Fruit fly (Drosophila melanogaster): ENCODE data around the gene ChLD3.
A peak's percentile ranks its signal among the peaks of the same experiment; 100 is the strongest.

Gene ChLD3

DNA sequence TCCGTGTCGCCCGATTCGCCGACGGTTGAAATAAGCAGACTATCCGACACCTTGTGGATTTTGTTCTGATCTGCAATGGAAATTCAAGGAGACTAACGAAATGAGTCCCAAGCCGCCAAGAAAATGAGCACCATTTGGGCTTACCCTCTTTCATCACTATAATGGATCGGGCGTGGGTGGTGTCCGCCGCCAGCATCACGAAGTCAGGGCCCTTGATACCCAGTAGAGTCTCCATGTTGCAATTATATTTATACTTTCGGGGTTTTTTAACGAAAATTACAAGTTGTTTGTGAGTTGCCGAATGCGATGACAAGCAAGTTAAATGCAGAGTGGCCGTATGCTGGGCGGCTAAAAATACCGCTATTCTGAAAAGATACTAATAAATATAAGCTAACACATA, 6.9 kb upstream of the ChLD3 start, which contains the start of gene Prosbeta4:
Prosbeta4 (minus strand) TSS at position 335 of the 400 bp plus-strand sequence.
- TF ChIP-seq ttk (optimal IDR thresholded peaks at IDR 0.05) (no peak), h (optimal IDR thresholded peaks at IDR 0.05) (no peak), Sin3A (optimal IDR thresholded peaks at IDR 0.05) (no peak), psq (optimal IDR thresholded peaks at IDR 0.05) (no peak), Myc (optimal IDR thresholded peaks at IDR 0.05) (no peak), insv (optimal IDR thresholded peaks at IDR 0.05) (no peak)

DNA sequence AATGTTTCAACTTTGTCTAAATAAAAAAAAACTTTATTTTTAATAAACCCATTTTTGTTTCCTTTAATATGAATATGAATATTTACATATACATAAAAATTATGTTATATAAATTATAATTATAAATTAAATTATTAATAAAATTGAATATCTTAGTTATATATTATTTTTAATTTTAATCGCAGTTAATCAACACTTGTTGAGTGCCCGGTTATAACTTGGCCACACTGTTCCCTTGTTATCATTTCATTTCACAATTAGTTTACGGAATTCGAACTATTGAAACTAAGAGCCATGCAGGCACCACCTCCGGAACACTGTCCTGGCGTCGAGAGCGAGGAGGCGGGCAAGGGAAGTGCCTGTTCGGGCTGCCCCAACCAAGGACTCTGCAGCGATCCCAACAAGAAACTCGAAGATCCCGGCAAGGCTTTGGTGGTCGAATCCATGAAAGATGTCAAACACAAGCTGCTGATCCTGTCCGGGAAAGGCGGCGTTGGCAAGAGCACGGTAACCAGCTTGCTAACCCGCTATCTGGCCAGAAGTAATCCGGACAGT, 6.2 kb upstream of the ChLD3 start, which contains the start of gene Nubp1:
Nubp1 (plus strand) TSS at position 213 of the 555 bp plus-strand sequence.
- no peak for TF ChIP-seq ttk (optimal IDR thresholded peaks at IDR 0.05)
- no peak for TF ChIP-seq Myc (optimal IDR thresholded peaks at IDR 0.05)
- no peak for TF ChIP-seq psq (optimal IDR thresholded peaks at IDR 0.05)
- no peak for TF ChIP-seq Sin3A (optimal IDR thresholded peaks at IDR 0.05)
- no peak for TF ChIP-seq h (optimal IDR thresholded peaks at IDR 0.05)
- TF ChIP-seq insv (optimal IDR thresholded peaks at IDR 0.05), result no peak

DNA sequence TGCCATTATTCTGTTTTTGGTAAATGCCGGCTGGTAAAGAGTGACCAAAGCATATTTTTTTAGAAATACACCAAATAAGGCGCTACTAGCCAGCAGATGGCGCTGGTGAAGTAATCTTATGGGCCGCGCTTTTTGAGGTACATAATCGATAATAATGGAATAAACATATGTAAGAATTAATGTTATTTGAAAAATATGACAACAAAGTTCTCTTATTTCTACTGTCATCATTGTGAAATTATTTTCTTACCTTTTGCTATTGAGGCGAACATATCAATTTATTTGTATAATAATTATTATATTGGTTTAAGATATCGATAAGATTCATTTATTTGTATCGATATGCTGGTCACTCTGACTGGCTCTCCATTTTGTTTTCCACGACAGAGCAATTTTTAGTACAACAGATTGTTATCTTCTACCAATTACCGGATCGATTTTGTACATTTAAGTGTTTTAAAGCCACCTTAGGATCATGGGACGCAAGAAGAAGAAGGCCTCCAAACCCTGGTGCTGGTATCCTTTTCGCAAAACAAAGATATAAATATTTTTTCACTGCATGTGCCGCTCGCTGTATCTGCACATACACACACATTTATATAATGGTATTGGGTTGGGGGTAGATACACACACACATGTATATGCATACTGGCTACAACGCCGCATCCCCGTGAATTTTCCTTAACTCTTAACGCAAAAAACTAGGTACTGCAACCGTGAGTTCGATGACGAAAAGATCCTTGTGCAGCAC, 4.6 kb downstream of the ChLD3 start, which contains the start of the genes LSm7 and BuGZ:
LSm7 (minus strand) TSS at position 46 of the 751 bp plus-strand sequence.
BuGZ (plus strand) TSS at position 351 of the 751 bp plus-strand sequence.
- TF ChIP-seq ttk (optimal IDR thresholded peaks at IDR 0.05) (no peak), h (optimal IDR thresholded peaks at IDR 0.05) (peak; percentile 36), Sin3A (optimal IDR thresholded peaks at IDR 0.05) (no peak), psq (optimal IDR thresholded peaks at IDR 0.05) (no peak), insv (optimal IDR thresholded peaks at IDR 0.05) (no peak)

DNA sequence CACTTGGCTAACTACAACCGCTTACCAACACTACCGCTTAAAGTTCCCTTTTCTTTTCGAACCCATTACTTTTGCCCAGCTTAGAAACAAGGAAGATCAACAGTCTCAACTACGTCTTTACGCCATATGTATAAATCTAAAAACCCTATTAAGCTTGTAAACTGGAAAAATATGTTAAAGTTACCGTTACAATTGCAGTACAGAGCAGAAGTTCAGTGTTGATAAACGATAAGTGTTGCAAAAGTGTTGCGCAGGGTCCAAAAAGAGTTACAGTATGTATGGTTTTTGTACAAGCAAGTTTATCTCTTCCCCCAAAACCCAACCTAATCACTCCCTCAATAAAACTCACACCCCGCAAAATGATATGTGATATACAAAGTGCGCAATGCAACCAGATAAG, 8.5 kb downstream of the ChLD3 start:
- no peak for TF ChIP-seq h (optimal IDR thresholded peaks at IDR 0.05)
- no peak for TF ChIP-seq Myc (optimal IDR thresholded peaks at IDR 0.05)
- TF ChIP-seq psq (optimal IDR thresholded peaks at IDR 0.05), result no peak
- TF ChIP-seq insv (optimal IDR thresholded peaks at IDR 0.05), result no peak

DNA sequence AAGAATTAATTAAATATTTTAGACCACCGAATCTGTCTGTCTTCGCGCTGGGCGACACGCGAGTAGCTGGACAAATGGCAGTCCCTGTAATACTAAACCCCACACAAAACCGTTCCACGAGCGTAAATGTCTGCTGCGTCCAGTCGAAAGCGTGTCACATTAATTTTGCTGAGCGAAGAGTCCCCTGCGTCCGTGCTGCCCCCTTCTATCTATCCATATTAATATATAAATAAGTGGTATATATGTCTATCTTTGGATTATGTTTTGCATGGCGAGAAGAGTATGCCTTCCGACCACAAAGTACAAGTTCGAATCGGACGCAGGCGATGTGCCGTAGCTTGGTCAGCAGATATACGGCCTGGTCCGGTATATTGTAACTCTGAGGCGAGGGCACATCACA, 13.7 kb downstream of the ChLD3 start:
- TF ChIP-seq insv (optimal IDR thresholded peaks at IDR 0.05) (no peak), Sin3A (optimal IDR thresholded peaks at IDR 0.05) (no peak), h (optimal IDR thresholded peaks at IDR 0.05) (no peak), Myc (optimal IDR thresholded peaks at IDR 0.05) (no peak), psq (optimal IDR thresholded peaks at IDR 0.05) (no peak), ttk (optimal IDR thresholded peaks at IDR 0.05) (no peak)

DNA sequence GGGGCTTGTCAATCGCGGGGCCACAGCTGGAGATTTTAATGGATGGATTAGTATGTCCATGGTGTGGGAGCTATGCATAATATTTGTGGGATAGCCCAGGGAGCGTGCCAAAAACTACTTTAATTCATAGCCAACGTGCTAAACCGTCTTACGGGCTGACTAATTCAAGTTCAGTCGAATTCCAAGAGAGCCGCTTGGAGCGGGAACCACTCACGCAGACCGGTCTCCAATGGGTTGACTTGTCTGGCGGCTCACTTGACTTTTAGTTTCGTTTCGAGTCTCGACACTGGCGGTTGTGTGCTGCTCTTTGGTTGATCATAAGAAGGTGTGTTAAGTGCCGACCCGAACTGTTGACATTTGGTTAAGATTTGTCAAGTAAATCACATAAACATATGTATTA, 15.4 kb downstream of the ChLD3 start, which contains the start of gene yellow-b:
yellow-b (plus strand) TSS at position 263 of the 400 bp plus-strand sequence.
- TF ChIP-seq ttk (optimal IDR thresholded peaks at IDR 0.05) (no peak), h (optimal IDR thresholded peaks at IDR 0.05) (no peak), psq (optimal IDR thresholded peaks at IDR 0.05) (no peak), Sin3A (optimal IDR thresholded peaks at IDR 0.05) (no peak), Myc (optimal IDR thresholded peaks at IDR 0.05) (no peak), insv (optimal IDR thresholded peaks at IDR 0.05) (no peak)

DNA sequence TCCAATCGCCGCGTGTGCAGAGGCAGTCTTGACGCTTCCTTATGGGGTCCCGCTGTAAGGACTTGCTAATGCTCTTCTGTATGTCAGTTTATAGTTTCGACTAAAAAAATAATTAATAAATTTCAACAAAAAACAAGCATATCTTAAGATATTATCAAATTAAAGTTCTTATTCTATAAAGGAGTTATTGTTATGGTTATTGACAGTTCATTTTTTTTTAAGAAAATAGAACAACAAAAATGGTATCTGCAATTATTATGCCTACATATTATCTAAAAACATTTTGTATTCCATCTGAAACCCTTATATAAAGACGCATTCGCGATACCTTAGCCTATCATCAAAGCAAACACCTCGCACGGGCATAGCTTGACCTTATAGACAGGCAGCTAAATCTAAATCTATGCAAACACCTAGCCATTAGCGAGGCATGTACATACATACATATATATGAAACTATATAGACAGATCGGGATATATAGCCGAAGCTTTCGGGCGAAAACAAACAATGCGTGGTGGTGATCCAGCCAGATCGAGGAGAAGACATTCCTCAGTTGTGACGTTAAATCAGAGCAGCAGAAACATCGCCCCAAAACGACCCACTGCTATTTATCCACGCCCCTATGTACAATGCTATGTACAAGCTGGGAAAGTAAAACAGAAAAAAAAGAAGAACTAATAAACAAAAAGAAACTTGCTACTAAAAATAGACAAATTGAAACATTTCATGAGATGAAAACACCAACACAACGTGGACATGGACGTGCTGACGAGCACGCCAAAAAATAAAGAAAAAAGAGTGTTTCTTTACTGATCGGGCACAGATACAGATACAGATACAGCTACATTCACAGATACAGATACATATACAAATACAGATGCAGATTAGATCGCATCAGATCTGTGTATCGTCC, 22.1 kb downstream of the ChLD3 start, which contains the start of gene ppk17:
ppk17 (minus strand) TSS at position 51 of the 914 bp plus-strand sequence.
- no peak for TF ChIP-seq h (optimal IDR thresholded peaks at IDR 0.05)
- no peak for TF ChIP-seq ttk (optimal IDR thresholded peaks at IDR 0.05)
- no peak for TF ChIP-seq Myc (optimal IDR thresholded peaks at IDR 0.05)
- no peak for TF ChIP-seq psq (optimal IDR thresholded peaks at IDR 0.05)
- TF ChIP-seq Sin3A (optimal IDR thresholded peaks at IDR 0.05), result no peak
- no peak for TF ChIP-seq insv (optimal IDR thresholded peaks at IDR 0.05)

DNA sequence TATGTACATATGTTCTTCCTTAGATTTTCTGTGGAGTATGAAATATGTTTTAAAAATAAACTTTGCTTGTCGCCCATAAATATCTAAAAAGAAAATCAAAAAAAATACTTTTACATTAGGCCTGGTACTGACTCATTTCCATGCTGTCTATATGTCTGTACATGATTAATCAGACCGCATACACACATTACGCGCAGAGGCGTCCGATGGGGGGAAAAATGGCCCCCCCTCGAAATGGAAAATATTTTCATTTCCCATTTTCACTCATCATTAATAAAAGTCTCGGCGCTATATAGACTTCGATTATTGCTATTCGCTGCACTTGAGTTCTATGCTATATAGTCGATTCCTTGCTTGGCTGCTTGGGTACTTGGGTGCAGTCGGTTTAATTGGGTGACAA, 23.2 kb downstream of the ChLD3 start:
- TF ChIP-seq psq (optimal IDR thresholded peaks at IDR 0.05) (no peak), Myc (optimal IDR thresholded peaks at IDR 0.05) (no peak), insv (optimal IDR thresholded peaks at IDR 0.05) (no peak), ttk (optimal IDR thresholded peaks at IDR 0.05) (no peak)

DNA sequence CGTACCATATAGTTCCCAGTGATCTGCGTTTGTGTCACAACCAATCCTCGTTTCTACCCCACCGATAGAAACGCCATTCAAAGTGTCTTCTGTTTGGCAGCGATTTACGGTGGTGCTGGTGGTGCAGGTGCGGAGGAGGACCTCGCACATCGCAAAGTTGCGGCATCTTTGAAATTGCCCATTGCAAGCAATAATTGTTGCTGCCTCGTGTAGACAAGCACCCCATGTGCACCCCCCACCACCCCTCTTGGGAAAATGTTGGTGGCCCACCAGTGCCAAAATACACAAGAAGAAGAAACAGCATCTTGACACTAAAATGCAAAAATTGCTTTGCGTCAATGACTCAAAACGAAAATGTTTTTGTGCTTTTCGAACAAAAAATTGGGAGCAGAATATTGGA, 25.8 kb downstream of the ChLD3 start:
- no peak for TF ChIP-seq insv (optimal IDR thresholded peaks at IDR 0.05)
- no peak for TF ChIP-seq psq (optimal IDR thresholded peaks at IDR 0.05)
- no peak for TF ChIP-seq Sin3A (optimal IDR thresholded peaks at IDR 0.05)
- TF ChIP-seq h (optimal IDR thresholded peaks at IDR 0.05), result no peak
- TF ChIP-seq ttk (optimal IDR thresholded peaks at IDR 0.05), result no peak
- no peak for TF ChIP-seq Myc (optimal IDR thresholded peaks at IDR 0.05)

DNA sequence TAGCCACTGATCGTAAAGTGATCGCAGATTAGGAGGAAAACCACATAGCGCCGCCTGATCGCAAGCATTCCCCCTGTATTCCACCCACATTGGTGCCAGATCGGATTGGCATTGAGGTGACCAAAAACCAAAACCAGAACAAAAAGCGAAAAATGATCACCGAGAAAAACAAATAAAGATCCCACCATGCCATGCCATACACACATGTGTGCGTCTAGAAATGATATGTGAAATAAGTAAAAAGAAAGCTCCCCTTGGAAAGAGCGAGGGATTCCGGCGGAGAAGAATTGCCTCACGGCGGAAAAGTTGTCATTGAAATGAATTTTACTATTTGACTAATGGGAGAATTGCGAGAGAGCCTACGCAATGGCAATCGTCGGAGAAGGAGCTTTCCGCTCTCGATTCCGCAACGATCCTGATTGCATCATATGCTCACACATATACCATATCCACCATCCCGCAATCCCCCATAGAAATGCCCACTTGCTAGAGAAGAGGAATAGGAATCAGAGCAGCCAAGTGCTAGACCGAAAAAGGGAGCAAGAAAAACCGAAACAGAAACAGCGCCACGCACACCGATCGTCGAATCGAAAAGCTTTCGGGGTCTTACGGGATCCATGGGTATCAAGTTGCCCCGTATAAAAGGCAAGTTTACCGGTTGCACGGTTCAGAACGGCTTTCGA, 27.6 kb downstream of the ChLD3 start, which contains the start of gene Mhc:
Mhc (plus strand) TSS at position 497 of the 683 bp plus-strand sequence.
- TF ChIP-seq psq (optimal IDR thresholded peaks at IDR 0.05) (no peak), insv (optimal IDR thresholded peaks at IDR 0.05) (no peak), ttk (optimal IDR thresholded peaks at IDR 0.05) (no peak), Sin3A (optimal IDR thresholded peaks at IDR 0.05) (no peak), Myc (optimal IDR thresholded peaks at IDR 0.05) (no peak), h (optimal IDR thresholded peaks at IDR 0.05) (no peak)

DNA sequence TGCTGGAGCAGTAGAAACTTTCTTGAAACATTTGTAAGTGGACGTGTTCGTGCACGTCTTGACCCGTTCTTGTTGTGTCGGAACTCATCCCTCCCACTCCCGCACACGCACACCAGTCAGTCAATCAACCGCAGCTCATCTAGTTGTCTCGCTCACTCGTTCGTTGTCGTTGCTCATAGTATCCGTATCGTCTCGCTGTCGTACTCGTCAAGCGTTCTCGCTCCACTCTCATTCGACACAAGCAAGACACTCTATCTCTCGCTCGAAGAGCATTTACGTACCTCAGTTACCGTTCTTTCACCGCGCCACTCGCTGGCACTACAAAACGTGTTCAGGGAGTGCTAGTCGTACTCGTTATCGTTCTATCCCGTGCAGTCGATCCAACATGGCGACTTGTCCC, 48.9 kb downstream of the ChLD3 start:
- TF ChIP-seq insv (optimal IDR thresholded peaks at IDR 0.05) (no peak), psq (optimal IDR thresholded peaks at IDR 0.05) (no peak), h (optimal IDR thresholded peaks at IDR 0.05) (no peak), Sin3A (optimal IDR thresholded peaks at IDR 0.05) (no peak)
